Worm (Caenorhabditis elegans): ENCODE data around the gene nyn-1.

DNA sequence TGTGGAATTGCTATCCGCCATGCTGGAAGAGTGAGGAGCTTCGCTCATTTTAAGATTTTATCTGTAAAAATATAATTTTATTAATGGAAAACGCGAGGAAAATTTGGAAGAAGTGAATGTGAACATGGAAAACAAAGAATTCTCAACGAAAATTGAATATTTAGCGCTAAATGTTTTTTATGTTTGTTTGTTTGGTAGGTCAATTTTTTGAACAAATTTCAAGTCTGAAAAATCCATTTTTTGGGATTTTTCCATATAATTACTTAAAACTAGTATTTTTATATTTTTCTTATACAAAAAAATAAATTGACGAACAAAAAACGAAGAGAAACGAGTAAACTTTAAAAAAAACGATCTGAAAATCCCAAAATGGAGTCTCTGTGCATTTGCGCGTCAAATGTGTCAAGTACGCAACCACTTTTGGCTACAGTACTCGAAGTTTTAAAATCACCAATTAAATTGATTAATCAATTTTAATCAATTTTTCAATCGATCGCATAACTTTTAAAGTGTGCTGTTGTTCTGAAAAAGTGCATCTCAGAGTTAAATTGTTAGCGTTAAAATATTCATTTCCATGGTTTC lies 19.9 kb downstream of the nyn-1 start, which contains the start of gene fbxa-215:
- TF ChIP-seq Y22D7AL.16 (tag; optimal IDR thresholded peaks at IDR 0.05) = no peak
- no peak for TF ChIP-seq ref-2 (tag; optimal IDR thresholded peaks at IDR 0.05)
- no peak for TF ChIP-seq eyg-1 (tag; optimal IDR thresholded peaks at IDR 0.05)
- TF ChIP-seq nhr-11 (tag; optimal IDR thresholded peaks at IDR 0.05) = no peak
- TF ChIP-seq ceh-30 (tag; optimal IDR thresholded peaks at IDR 0.05) = no peak
